Fruit fly (Drosophila melanogaster) whole organism, embryonic: ENCODE results near the gene Usp16-45.

Source experiments
- Asciz ChIP-seq: fragments of 200-800 bp; sonication (Bioruptor generic); optimal IDR thresholded peaks from 2 replicates; lab custom pipeline; 2017; ENCODE audit warnings: missing biosample characterization, mild to moderate bottlenecking, missing genetic modification characterization, missing genetic modification reagents
- Atf3 ChIP-seq: fragments of 200-800 bp; sonication (Bioruptor generic); optimal IDR thresholded peaks from 3 replicates; lab custom pipeline; 2016; ENCODE audit warnings: missing biosample characterization, missing genetic modification characterization
- CG10267 ChIP-seq: fragments of 200-800 bp; sonication (Bioruptor generic); optimal IDR thresholded peaks from 2 replicates; lab custom pipeline; 2018; ENCODE audit warnings: missing biosample characterization, mild to moderate bottlenecking, missing genetic modification characterization, moderate library complexity
- CG11723 ChIP-seq: fragments of 200-800 bp; sonication (Bioruptor generic); optimal IDR thresholded peaks from 2 replicates; lab custom pipeline; 2017; ENCODE audit warnings: missing biosample characterization, mild to moderate bottlenecking, missing genetic modification characterization
- CG12104 ChIP-seq: fragments of 200-800 bp; sonication (Bioruptor generic); optimal IDR thresholded peaks from 3 replicates; lab custom pipeline; 2016; ENCODE audit warnings: missing biosample characterization, missing genetic modification characterization
- CG13775 ChIP-seq: fragments of 200-800 bp; sonication (Bioruptor generic); optimal IDR thresholded peaks from 3 replicates; lab custom pipeline; 2017; ENCODE audit warnings: missing biosample characterization, mild to moderate bottlenecking, missing genetic modification characterization
- CG1602 ChIP-seq: fragments of 200-800 bp; sonication (Bioruptor generic); optimal IDR thresholded peaks from 3 replicates; lab custom pipeline; 2016; ENCODE audit warnings: missing biosample characterization, missing genetic modification characterization
- CG17328 ChIP-seq: fragments of 200-800 bp; sonication (Bioruptor generic); IDR thresholded peaks from 2 replicates; pipeline ENCODE4 v1.3.6; 2022; ENCODE audit warnings: missing biosample characterization, missing genetic modification characterization
- CG18599 ChIP-seq: fragments of 200-800 bp; sonication (Bioruptor generic); optimal IDR thresholded peaks from 3 replicates; lab custom pipeline; 2017; ENCODE audit warnings: missing biosample characterization, missing genetic modification characterization, mild to moderate bottlenecking, moderate library complexity, missing genetic modification reagents
- CG18619 ChIP-seq: fragments of 200-800 bp; sonication (Bioruptor generic); optimal IDR thresholded peaks from 3 replicates; lab custom pipeline; 2017; ENCODE audit warnings: missing biosample characterization, mild to moderate bottlenecking, missing genetic modification characterization
- CG3847 ChIP-seq: fragments of 200-800 bp; sonication (Bioruptor generic); IDR thresholded peaks from 2 replicates; pipeline ENCODE4 v1.3.6; 2022; ENCODE audit warnings: missing biosample characterization, missing genetic modification characterization
- CG43689 ChIP-seq: fragments of 200-800 bp; sonication (Bioruptor generic); IDR thresholded peaks from 2 replicates; pipeline ENCODE4 v1.3.6; 2022; ENCODE audit warnings: missing biosample characterization, missing genetic modification characterization
- CG4424 ChIP-seq: fragments of 200-800 bp; sonication (Bioruptor generic); optimal IDR thresholded peaks from 3 replicates; lab custom pipeline; 2016; ENCODE audit warnings: missing biosample characterization, missing genetic modification characterization
- CG7556 ChIP-seq: fragments of 200-800 bp; sonication (Bioruptor generic); optimal IDR thresholded peaks from 2 replicates; lab custom pipeline; 2017; ENCODE audit warnings: missing biosample characterization, mild to moderate bottlenecking, missing genetic modification characterization
- CG9727 ChIP-seq: fragments of 200-800 bp; sonication (Bioruptor generic); optimal IDR thresholded peaks from 3 replicates; lab custom pipeline; 2017; ENCODE audit warnings: missing biosample characterization, mild to moderate bottlenecking, missing genetic modification characterization
- Camta ChIP-seq: fragments of 200-800 bp; sonication (Bioruptor generic); optimal IDR thresholded peaks from 2 replicates; lab custom pipeline; 2016; ENCODE audit warnings: missing biosample characterization, missing genetic modification characterization
- Dek ChIP-seq: fragments of 200-800 bp; sonication (Bioruptor generic); optimal IDR thresholded peaks from 3 replicates; lab custom pipeline; 2019; ENCODE audit warnings: missing biosample characterization, mild to moderate bottlenecking, missing genetic modification characterization, moderate library complexity
- HLH54F ChIP-seq: fragments of 200-800 bp; sonication (Bioruptor generic); optimal IDR thresholded peaks from 3 replicates; lab custom pipeline; 2016; ENCODE audit warnings: missing biosample characterization, missing genetic modification characterization
- Hey ChIP-seq: fragments of 200-800 bp; sonication (Bioruptor generic); optimal IDR thresholded peaks from 3 replicates; lab custom pipeline; 2018; ENCODE audit warnings: missing biosample characterization, mild to moderate bottlenecking, missing genetic modification characterization
- HmgD ChIP-seq: fragments of 200-800 bp; sonication (Bioruptor generic); optimal IDR thresholded peaks from 3 replicates; lab custom pipeline; 2016; ENCODE audit warnings: missing biosample characterization, missing genetic modification characterization
- Hr51 ChIP-seq, 2 experiments: fragments of 200-800 bp; sonication (Bioruptor generic); optimal IDR thresholded peaks; 2 replicates in 1 of 2; 3 replicates in 1 of 2; lab custom pipeline; 2016 to 2018; ENCODE audit warnings: missing biosample characterization in 2 of 2, missing genetic modification characterization in 2 of 2, mild to moderate bottlenecking in 1 of 2, moderate library complexity in 1 of 2
- MESR4 ChIP-seq: fragments of 200-800 bp; sonication (Bioruptor generic); optimal IDR thresholded peaks from 2 replicates; lab custom pipeline; 2018; ENCODE audit warnings: missing biosample characterization, mild to moderate bottlenecking, missing genetic modification characterization, moderate library complexity
- Max ChIP-seq: fragments of 200-800 bp; sonication (Bioruptor generic); optimal IDR thresholded peaks from 2 replicates; lab custom pipeline; 2016; ENCODE audit warnings: missing biosample characterization, mild to moderate bottlenecking, missing genetic modification characterization
- Myb ChIP-seq: fragments of 200-800 bp; sonication (Bioruptor generic); optimal IDR thresholded peaks from 2 replicates; lab custom pipeline; 2016; ENCODE audit warnings: missing biosample characterization, missing genetic modification characterization
- Sin3A ChIP-seq: fragments of >200 bp; optimal IDR thresholded peaks from 2 replicates; lab custom pipeline; 2018
- Taf1 ChIP-seq: fragments of 200-800 bp; sonication (Bioruptor generic); IDR thresholded peaks from 2 replicates; pipeline ENCODE4 v1.3.6; 2022; ENCODE audit warnings: missing biosample characterization, missing genetic modification characterization
- YL-1 ChIP-seq: fragments of 200-800 bp; sonication (Bioruptor generic); optimal IDR thresholded peaks from 3 replicates; lab custom pipeline; 2017; ENCODE audit warnings: missing biosample characterization, mild to moderate bottlenecking, missing genetic modification characterization
- abd-A ChIP-seq: fragments of 200-800 bp; sonication (Bioruptor generic); optimal IDR thresholded peaks from 3 replicates; lab custom pipeline; 2019; ENCODE audit warnings: missing biosample characterization, mild to moderate bottlenecking, missing genetic modification characterization, moderate library complexity
- ap ChIP-seq: fragments of 200-800 bp; sonication (Bioruptor generic); IDR thresholded peaks from 2 replicates; pipeline ENCODE4 v1.3.6; 2022; ENCODE audit warnings: missing biosample characterization, missing genetic modification characterization
- bsh ChIP-seq, 2 experiments: fragments of 200-800 bp; sonication (Bioruptor generic); optimal IDR thresholded peaks; 2 replicates each; lab custom pipeline; 2017 to 2018; ENCODE audit warnings: mild to moderate bottlenecking in 2 of 2, missing biosample characterization in 2 of 2, missing genetic modification characterization in 2 of 2, moderate library complexity in 1 of 2
- caup ChIP-seq: fragments of 200-800 bp; sonication (Bioruptor generic); optimal IDR thresholded peaks from 3 replicates; lab custom pipeline; 2017; ENCODE audit warnings: missing biosample characterization, mild to moderate bottlenecking, missing genetic modification characterization, moderate library complexity; ENCODE audit not compliant: severe bottlenecking
- danr ChIP-seq: fragments of 200-800 bp; sonication (Bioruptor generic); IDR thresholded peaks from 2 replicates; pipeline ENCODE4 v1.3.6; 2022; ENCODE audit warnings: missing biosample characterization, missing genetic modification characterization
- dati ChIP-seq: fragments of 200-800 bp; sonication (Bioruptor generic); IDR thresholded peaks from 2 replicates; pipeline ENCODE4 v1.3.6; 2022; ENCODE audit warnings: missing biosample characterization, missing genetic modification characterization
- dmrt11E ChIP-seq: fragments of 200-800 bp; sonication (Bioruptor generic); optimal IDR thresholded peaks from 3 replicates; lab custom pipeline; 2018; ENCODE audit warnings: missing biosample characterization, mild to moderate bottlenecking, missing genetic modification characterization, moderate library complexity
- ems ChIP-seq: fragments of 200-800 bp; sonication (Bioruptor generic); optimal IDR thresholded peaks from 3 replicates; lab custom pipeline; 2016; ENCODE audit warnings: missing biosample characterization, missing genetic modification characterization
- eyg ChIP-seq: fragments of 200-800 bp; sonication (Bioruptor generic); optimal IDR thresholded peaks from 3 replicates; lab custom pipeline; 2016; ENCODE audit warnings: missing biosample characterization, missing genetic modification characterization
- fd102C ChIP-seq: fragments of 200-800 bp; sonication (Bioruptor generic); optimal IDR thresholded peaks from 2 replicates; lab custom pipeline; 2018; ENCODE audit warnings: missing biosample characterization, mild to moderate bottlenecking, missing genetic modification characterization, moderate library complexity
- hbn ChIP-seq: fragments of 200-800 bp; sonication (Bioruptor generic); IDR thresholded peaks from 2 replicates; pipeline ENCODE4 v1.3.6; 2022; ENCODE audit warnings: missing biosample characterization, missing genetic modification characterization; ENCODE audit not compliant: partially characterized antibody
- ind ChIP-seq: fragments of 200-800 bp; sonication (Bioruptor generic); optimal IDR thresholded peaks from 3 replicates; lab custom pipeline; 2016; ENCODE audit warnings: missing biosample characterization, missing genetic modification characterization
- insv ChIP-seq, 2 experiments: fragments of 200-800 bp; sonication (Bioruptor generic); optimal IDR thresholded peaks; 3 replicates each; lab custom pipeline; 2016 to 2018; ENCODE audit warnings: missing biosample characterization in 2 of 2, missing genetic modification characterization in 2 of 2
- jing ChIP-seq: fragments of 200-800 bp; sonication (Bioruptor generic); optimal IDR thresholded peaks from 2 replicates; lab custom pipeline; 2018; ENCODE audit warnings: missing biosample characterization, mild to moderate bottlenecking, missing genetic modification characterization
- maf-S ChIP-seq: fragments of 200-800 bp; sonication (Bioruptor generic); optimal IDR thresholded peaks from 2 replicates; lab custom pipeline; 2016; ENCODE audit warnings: missing biosample characterization, missing genetic modification characterization
- nerfin-2 ChIP-seq: fragments of 200-800 bp; sonication (Bioruptor generic); IDR thresholded peaks from 2 replicates; pipeline ENCODE4 v1.3.6; 2022; ENCODE audit warnings: missing biosample characterization, missing genetic modification characterization; ENCODE audit not compliant: partially characterized antibody
- pita ChIP-seq: fragments of 200-800 bp; sonication (Bioruptor generic); optimal IDR thresholded peaks from 2 replicates; lab custom pipeline; 2017; ENCODE audit warnings: missing biosample characterization, mild to moderate bottlenecking, missing genetic modification characterization
- sima ChIP-seq: fragments of 200-800 bp; sonication (Bioruptor generic); optimal IDR thresholded peaks from 2 replicates; lab custom pipeline; 2016; ENCODE audit warnings: missing biosample characterization, missing genetic modification characterization
- tin ChIP-seq: fragments of 200-800 bp; sonication (Bioruptor generic); optimal IDR thresholded peaks from 3 replicates; lab custom pipeline; 2016; ENCODE audit warnings: missing biosample characterization, missing genetic modification characterization
- twi ChIP-seq: fragments of 200-800 bp; optimal IDR thresholded peaks from 2 replicates; lab custom pipeline; 2019; ENCODE audit warnings: missing biosample characterization, mild to moderate bottlenecking, missing genetic modification characterization, moderate library complexity
- zen ChIP-seq: fragments of 200-800 bp; sonication (Bioruptor generic); optimal IDR thresholded peaks from 3 replicates; lab custom pipeline; 2018; ENCODE audit warnings: missing biosample characterization, mild to moderate bottlenecking, missing genetic modification characterization, moderate library complexity

The Usp16-45 gene

dm6 chrX:5429271-5429670 lies 7.9 kb downstream of the Usp16-45 start, which contains the start of gene CG15784:
TSS of gene CG15784 (plus strand) at chrX:5429571.
- TF ChIP-seq CG9727 (GFP tag; lab: Kevin White, UChicago) (no peak), CG12104 (GFP tag; lab: Kevin White, UChicago) (no peak), CG17328 (no peak), nerfin-2 (GFP tag; lab: Robert Waterston, UW) (no peak), Sin3A (no peak), bsh (GFP tag; optimal IDR thresholded peaks at IDR 0.05; lab: Kevin White, UChicago) (no peak), Asciz (GFP tag; lab: Kevin White, UChicago) (no peak), ems (GFP tag; lab: Kevin White, UChicago) (no peak), HmgD (no peak), CG43689 (GFP tag; lab: Robert Waterston, UW) (no peak), HLH54F (GFP tag; lab: Kevin White, UChicago) (no peak), Atf3 (no peak), dmrt11E (tag; lab: Kevin White, UChicago) (no peak), twi (tag; lab: Kevin White, UChicago) (no peak), Dek (tag; lab: Kevin White, UChicago) (no peak), Hey (tag; lab: Kevin White, UChicago) (no peak), CG4424 (GFP tag; lab: Kevin White, UChicago) (no peak)

- peak; percentile 76 for TF ChIP-seq CG13775 (GFP tag; lab: Kevin White, UChicago)
- peak; percentile 64 for TF ChIP-seq Myb (GFP tag; lab: Kevin White, UChicago)
- peak; percentile 79 for TF ChIP-seq CG18619 (GFP tag; lab: Kevin White, UChicago)
- TF ChIP-seq CG18599 (GFP tag; lab: Kevin White, UChicago): peak; percentile 92
- no peak for TF ChIP-seq dati
- peak; percentile 76 for TF ChIP-seq maf-S (GFP tag; lab: Kevin White, UChicago)
- TF ChIP-seq Hr51 (GFP tag; optimal IDR thresholded peaks at IDR 0.05; lab: Kevin White, UChicago): peak; percentile 52 to 84
- no peak for TF ChIP-seq pita
- no peak for TF ChIP-seq zen (tag; lab: Kevin White, UChicago)
- TF ChIP-seq YL-1 (GFP tag; lab: Kevin White, UChicago): peak; percentile 36
- TF ChIP-seq CG10267 (tag; lab: Kevin White, UChicago): peak; percentile 44
- TF ChIP-seq MESR4 (GFP tag; lab: Kevin White, UChicago): no peak
- peak; percentile 83 for TF ChIP-seq caup (GFP tag; lab: Kevin White, UChicago)
- no peak for TF ChIP-seq hbn (GFP tag; lab: Robert Waterston, UW)
- peak; percentile 54 for TF ChIP-seq tin (GFP tag; lab: Kevin White, UChicago)
- TF ChIP-seq jing (GFP tag; lab: Kevin White, UChicago): peak; percentile 30
- peak; percentile 85 for TF ChIP-seq ind
- TF ChIP-seq insv (GFP tag; optimal IDR thresholded peaks at IDR 0.05; lab: Kevin White, UChicago): peak in 1 of 2 experiments; percentile 12
- TF ChIP-seq Max (GFP tag; lab: Kevin White, UChicago): peak; percentile 73
- peak; percentile 79 for TF ChIP-seq danr (GFP tag; lab: Robert Waterston, UW)
- peak; percentile 59 for TF ChIP-seq Taf1 (GFP tag; lab: Robert Waterston, UW)
- TF ChIP-seq abd-A (tag; lab: Kevin White, UChicago): peak; percentile 7
- no peak for TF ChIP-seq sima
- TF ChIP-seq CG11723 (GFP tag; lab: Kevin White, UChicago): peak; percentile 44
- no peak for TF ChIP-seq fd102C (GFP tag; lab: Kevin White, UChicago)
- TF ChIP-seq ap (GFP tag; lab: Robert Waterston, UW): no peak
- peak; percentile 71 for TF ChIP-seq CG1602 (GFP tag; lab: Kevin White, UChicago)
- TF ChIP-seq CG12104 (GFP tag; lab: Kevin White, UChicago): peak; percentile 65
- peak; percentile 90 for TF ChIP-seq CG3847 (GFP tag; lab: Robert Waterston, UW)
- TF ChIP-seq CG7556 (GFP tag; lab: Kevin White, UChicago): peak; percentile 86
- peak; percentile 44 for TF ChIP-seq Camta (GFP tag; lab: Kevin White, UChicago)
- TF ChIP-seq eyg (GFP tag; lab: Kevin White, UChicago): peak; percentile 19
These were observed 8.6 kb downstream of the Usp16-45 start for dm6 chrX:5429778-5430576.
